Fruit fly (Drosophila melanogaster) whole organism, embryonic: ENCODE data around the gene CG13810.

Experiments used
- Ada2b ChIP-seq: fragments of 200-800 bp; sonication (Bioruptor generic); IDR thresholded peaks from 2 replicates; pipeline ENCODE4 v1.3.6; 2022; ENCODE audit warnings: missing biosample characterization, missing genetic modification characterization
- B-H1 ChIP-seq: fragments of 200-800 bp; sonication (Bioruptor generic); IDR thresholded peaks from 3 replicates; pipeline ENCODE4 v1.3.6; 2022; ENCODE audit warnings: missing biosample characterization, missing genetic modification characterization
- C15 ChIP-seq: fragments of 200-800 bp; sonication (Bioruptor generic); IDR thresholded peaks from 3 replicates; pipeline ENCODE4 v1.3.6; 2022; ENCODE audit warnings: missing biosample characterization, missing genetic modification characterization
- CG1024 ChIP-seq: fragments of 200-800 bp; sonication (Bioruptor generic); IDR thresholded peaks from 2 replicates; pipeline ENCODE4 v1.3.6; 2022; ENCODE audit warnings: missing biosample characterization, missing genetic modification characterization
- CG10321 ChIP-seq: fragments of 200-800 bp; sonication (Bioruptor generic); IDR thresholded peaks from 2 replicates; pipeline ENCODE4 v1.3.6; 2022; ENCODE audit warnings: missing biosample characterization, missing genetic modification characterization
- CG10366 ChIP-seq: fragments of 200-800 bp; sonication (Bioruptor generic); IDR thresholded peaks from 2 replicates; pipeline ENCODE4 v1.3.6; 2022; ENCODE audit warnings: missing biosample characterization, missing genetic modification characterization
- CG12659 ChIP-seq: fragments of 200-800 bp; sonication (Bioruptor generic); optimal IDR thresholded peaks from 3 replicates; lab custom pipeline; 2017; ENCODE audit warnings: mild to moderate bottlenecking, missing biosample characterization, missing genetic modification reagents, missing genetic modification characterization
- CG15269 ChIP-seq: fragments of 200-800 bp; sonication (Bioruptor generic); optimal IDR thresholded peaks from 2 replicates; lab custom pipeline; 2018; ENCODE audit warnings: missing biosample characterization, mild to moderate bottlenecking, missing genetic modification characterization, moderate library complexity
- CG17328 ChIP-seq: fragments of 200-800 bp; sonication (Bioruptor generic); IDR thresholded peaks from 2 replicates; pipeline ENCODE4 v1.3.6; 2022; ENCODE audit warnings: missing biosample characterization, missing genetic modification characterization
- CG18599 ChIP-seq: fragments of 200-800 bp; sonication (Bioruptor generic); optimal IDR thresholded peaks from 3 replicates; lab custom pipeline; 2017; ENCODE audit warnings: missing biosample characterization, missing genetic modification characterization, mild to moderate bottlenecking, moderate library complexity, missing genetic modification reagents
- CG2120 ChIP-seq: fragments of 200-800 bp; sonication (Bioruptor generic); optimal IDR thresholded peaks from 3 replicates; lab custom pipeline; 2016; ENCODE audit warnings: missing biosample characterization, missing genetic modification characterization
- CG2712 ChIP-seq: fragments of 200-800 bp; optimal IDR thresholded peaks from 3 replicates; lab custom pipeline; 2019; ENCODE audit warnings: missing biosample characterization, mild to moderate bottlenecking, missing genetic modification characterization, moderate library complexity
- CG32767 ChIP-seq: fragments of 200-800 bp; sonication (Bioruptor generic); IDR thresholded peaks from 2 replicates; pipeline ENCODE4 v1.3.6; 2022; ENCODE audit warnings: missing biosample characterization, missing genetic modification characterization
- CG6654 ChIP-seq: fragments of 200-800 bp; sonication (Bioruptor generic); optimal IDR thresholded peaks from 2 replicates; lab custom pipeline; 2017; ENCODE audit warnings: missing biosample characterization, mild to moderate bottlenecking, missing genetic modification characterization
- CG6854 ChIP-seq: fragments of 200-800 bp; sonication (Bioruptor generic); optimal IDR thresholded peaks from 3 replicates; lab custom pipeline; 2017; ENCODE audit warnings: missing biosample characterization, mild to moderate bottlenecking, missing genetic modification characterization
- CG7357 ChIP-seq: fragments of 200-800 bp; sonication (Bioruptor generic); IDR thresholded peaks from 3 replicates; pipeline ENCODE4 v1.3.6; 2022; ENCODE audit warnings: missing biosample characterization, missing genetic modification characterization
- Drgx ChIP-seq: fragments of 200-800 bp; sonication (Bioruptor generic); IDR thresholded peaks from 2 replicates; pipeline ENCODE4 v1.3.6; 2022; ENCODE audit warnings: missing biosample characterization, missing genetic modification characterization
- Fer1 ChIP-seq: fragments of 200-800 bp; sonication (Bioruptor generic); optimal IDR thresholded peaks from 2 replicates; lab custom pipeline; 2017; ENCODE audit warnings: missing biosample characterization, mild to moderate bottlenecking, missing genetic modification characterization
- Fer3 ChIP-seq: fragments of 200-800 bp; sonication (Bioruptor generic); optimal IDR thresholded peaks from 2 replicates; lab custom pipeline; 2018; ENCODE audit warnings: missing biosample characterization, mild to moderate bottlenecking, missing genetic modification characterization, moderate library complexity
- Gug ChIP-seq: fragments of 200-800 bp; sonication (Bioruptor generic); IDR thresholded peaks from 4 replicates; pipeline ENCODE4 v1.3.6; 2022; ENCODE audit warnings: missing biosample characterization, missing genetic modification characterization
- H2.0 ChIP-seq: fragments of 200-800 bp; sonication (Bioruptor generic); IDR thresholded peaks from 2 replicates; pipeline ENCODE4 v1.3.6; 2022; ENCODE audit warnings: missing biosample characterization, missing genetic modification characterization
- Hr39 ChIP-seq: fragments of >200 bp; optimal IDR thresholded peaks from 2 replicates; lab custom pipeline; 2017
- Hr51 ChIP-seq, 2 experiments: fragments of 200-800 bp; sonication (Bioruptor generic); optimal IDR thresholded peaks; 2 replicates in 1 of 2; 3 replicates in 1 of 2; lab custom pipeline; 2016 to 2018; ENCODE audit warnings: missing biosample characterization in 2 of 2, missing genetic modification characterization in 2 of 2, mild to moderate bottlenecking in 1 of 2, moderate library complexity in 1 of 2
- Lim3 ChIP-seq: fragments of 200-800 bp; sonication (Bioruptor generic); IDR thresholded peaks from 2 replicates; pipeline ENCODE4 v1.3.6; 2022; ENCODE audit warnings: missing biosample characterization, missing genetic modification characterization
- MESR4 ChIP-seq: fragments of 200-800 bp; sonication (Bioruptor generic); optimal IDR thresholded peaks from 2 replicates; lab custom pipeline; 2018; ENCODE audit warnings: missing biosample characterization, mild to moderate bottlenecking, missing genetic modification characterization, moderate library complexity
- Mrtf ChIP-seq: fragments of 200-800 bp; sonication (Bioruptor generic); IDR thresholded peaks from 3 replicates; pipeline ENCODE4 v1.3.6; 2022; ENCODE audit warnings: missing biosample characterization, missing genetic modification characterization
- Pdp1 ChIP-seq, 2 experiments: fragments of 200-800 bp; sonication (Bioruptor generic); optimal IDR thresholded peaks; 3 replicates each; lab custom pipeline; 2016; ENCODE audit warnings: missing biosample characterization in 2 of 2, missing genetic modification characterization in 2 of 2, mild to moderate bottlenecking in 1 of 2, moderate library complexity in 1 of 2
- Ptx1 ChIP-seq: fragments of 200-800 bp; sonication (Bioruptor generic); IDR thresholded peaks from 2 replicates; pipeline ENCODE4 v1.3.6; 2022; ENCODE audit warnings: missing biosample characterization, missing genetic modification characterization
- Rfx ChIP-seq: fragments of 200-800 bp; sonication (Bioruptor generic); IDR thresholded peaks from 2 replicates; pipeline ENCODE4 v1.3.6; 2022; ENCODE audit warnings: missing biosample characterization, missing genetic modification characterization
- br ChIP-seq: fragments of >200 bp; optimal IDR thresholded peaks from 2 replicates; lab custom pipeline; 2017
- cas ChIP-seq: fragments of 200-800 bp; sonication (Bioruptor generic); IDR thresholded peaks from 2 replicates; pipeline ENCODE4 v1.3.6; 2022; ENCODE audit warnings: missing biosample characterization, missing genetic modification characterization
- caup ChIP-seq: fragments of 200-800 bp; sonication (Bioruptor generic); optimal IDR thresholded peaks from 3 replicates; lab custom pipeline; 2017; ENCODE audit warnings: missing biosample characterization, mild to moderate bottlenecking, missing genetic modification characterization, moderate library complexity; ENCODE audit not compliant: severe bottlenecking
- cg ChIP-seq: fragments of 200-800 bp; sonication (Bioruptor generic); optimal IDR thresholded peaks from 3 replicates; lab custom pipeline; 2019; ENCODE audit warnings: missing biosample characterization, mild to moderate bottlenecking, missing genetic modification characterization, moderate library complexity
- dimm ChIP-seq: fragments of 200-800 bp; sonication (Bioruptor generic); IDR thresholded peaks from 2 replicates; pipeline ENCODE4 v1.3.6; 2022; ENCODE audit warnings: missing biosample characterization, missing genetic modification characterization
- dysf ChIP-seq: fragments of 200-800 bp; sonication (Bioruptor generic); IDR thresholded peaks from 3 replicates; pipeline ENCODE4 v1.3.6; 2022; ENCODE audit warnings: missing biosample characterization, missing genetic modification characterization
- ems ChIP-seq: fragments of 200-800 bp; sonication (Bioruptor generic); optimal IDR thresholded peaks from 3 replicates; lab custom pipeline; 2016; ENCODE audit warnings: missing biosample characterization, missing genetic modification characterization
- esg ChIP-seq: fragments of 200-800 bp; sonication (Bioruptor generic); conservative IDR thresholded peaks from 2 replicates; pipeline ENCODE4 v1.3.6; 2022; ENCODE audit warnings: missing biosample characterization, missing genetic modification characterization
- ind ChIP-seq: fragments of 200-800 bp; sonication (Bioruptor generic); optimal IDR thresholded peaks from 3 replicates; lab custom pipeline; 2016; ENCODE audit warnings: missing biosample characterization, missing genetic modification characterization
- pan ChIP-seq, 4 experiments: fragments of >200 bp in 3 of 4; fragments of 200-800 bp in 1 of 4; sonication (Bioruptor generic) in 1 of 4; optimal IDR thresholded peaks in 3 of 4; IDR thresholded peaks in 1 of 4; 2 replicates each; pipeline versions ENCODE4 v1.3.6 to Lab custom; 2017 to 2022; ENCODE audit warnings: missing biosample characterization in 2 of 4, missing genetic modification characterization in 2 of 4, mixed read lengths in 1 of 4
- pfk ChIP-seq: fragments of 200-800 bp; sonication (Bioruptor generic); optimal IDR thresholded peaks from 2 replicates; lab custom pipeline; 2018; ENCODE audit warnings: missing biosample characterization, mild to moderate bottlenecking, missing genetic modification characterization, moderate library complexity
- prd ChIP-seq, 3 experiments: fragments of >200 bp in 2 of 3; fragments of 200-800 bp in 1 of 3; sonication (Bioruptor generic) in 1 of 3; optimal IDR thresholded peaks in 2 of 3; IDR thresholded peaks in 1 of 3; 2 replicates in 2 of 3; 3 replicates in 1 of 3; pipeline versions ENCODE4 v1.3.6 to Lab custom; 2017 to 2022; ENCODE audit warnings: missing biosample characterization in 1 of 3, missing genetic modification characterization in 1 of 3
- row ChIP-seq: fragments of 200-800 bp; sonication (Bioruptor generic); IDR thresholded peaks from 3 replicates; pipeline ENCODE4 v1.3.6; 2022; ENCODE audit warnings: missing biosample characterization, missing genetic modification characterization
- sens ChIP-seq: fragments of 200-800 bp; sonication (Bioruptor generic); peaks from one replicate; lab custom pipeline; 2016; ENCODE audit warnings: missing biosample characterization, missing genetic modification characterization
- slbo ChIP-seq: fragments of 200-800 bp; sonication (Bioruptor generic); IDR thresholded peaks from 2 replicates; pipeline ENCODE4 v1.3.6; 2022; ENCODE audit warnings: missing biosample characterization, missing genetic modification characterization
- slp2 ChIP-seq: fragments of 200-800 bp; sonication (Bioruptor generic); optimal IDR thresholded peaks from 2 replicates; lab custom pipeline; 2016; ENCODE audit warnings: missing biosample characterization, missing genetic modification characterization
- sr ChIP-seq: fragments of 200-800 bp; sonication (Bioruptor generic); IDR thresholded peaks from 3 replicates; pipeline ENCODE4 v1.3.6; 2022; ENCODE audit warnings: missing biosample characterization, missing genetic modification characterization
- ssp ChIP-seq: fragments of 200-800 bp; sonication (Bioruptor generic); IDR thresholded peaks from 2 replicates; pipeline ENCODE4 v1.3.6; 2022; ENCODE audit warnings: missing biosample characterization, missing genetic modification characterization
- ttk ChIP-seq: fragments of 200-800 bp; sonication (Bioruptor generic); IDR thresholded peaks from 2 replicates; pipeline ENCODE4 v2.1.2; 2022; ENCODE audit warnings: missing biosample characterization, missing genetic modification characterization
- zfh2 ChIP-seq: fragments of 200-800 bp; sonication (Bioruptor generic); optimal IDR thresholded peaks from 2 replicates; lab custom pipeline; 2016; ENCODE audit warnings: missing biosample characterization, missing genetic modification characterization

CG13810 gene

DNA sequence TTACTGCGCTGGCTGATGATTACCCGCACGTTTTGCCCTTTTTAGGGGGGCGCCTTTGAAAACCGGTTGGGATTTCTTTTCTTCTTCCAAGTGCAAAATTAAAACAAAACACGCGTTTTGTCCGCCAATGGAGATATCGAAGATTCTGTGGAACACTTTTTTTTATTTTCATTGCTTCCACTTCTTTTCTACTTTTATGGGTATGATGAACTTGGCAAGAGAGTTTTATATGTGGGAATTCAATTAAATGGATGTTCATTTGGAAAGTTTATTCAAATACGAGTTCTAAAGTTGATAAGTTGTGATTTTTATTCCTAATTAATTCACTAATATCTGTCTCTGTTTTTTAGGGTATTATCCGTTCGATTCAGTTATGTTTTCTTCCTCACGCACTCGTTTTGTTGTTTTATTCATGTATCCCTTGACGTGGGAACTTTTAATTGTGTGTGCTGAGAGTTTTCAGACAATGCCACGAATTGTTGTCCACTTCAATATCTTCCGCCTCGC, 21.6 kb upstream of the CG13810 start (continued):
- TF ChIP-seq CG6854 (GFP tag; lab: Kevin White, UChicago) (no peak), Pdp1 (GFP tag; optimal IDR thresholded peaks at IDR 0.05; lab: Kevin White, UChicago) (peak in 1 of 2 experiments; percentile 24), Hr51 (GFP tag; optimal IDR thresholded peaks at IDR 0.05; lab: Kevin White, UChicago) (peak in 1 of 2 experiments; percentile 8), cg (GFP tag; lab: Kevin White, UChicago) (no peak), B-H1 (GFP tag; lab: Robert Waterston, UW) (peak; percentile 27; the same call in 2 of the 3 replicates), caup (no peak), br (no peak), C15 (GFP tag; lab: Robert Waterston, UW) (no peak), Ptx1 (GFP tag; lab: Robert Waterston, UW) (peak; percentile 72), CG1024 (GFP tag; lab: Robert Waterston, UW) (no peak), CG12659 (GFP tag; lab: Kevin White, UChicago) (no peak)

DNA sequence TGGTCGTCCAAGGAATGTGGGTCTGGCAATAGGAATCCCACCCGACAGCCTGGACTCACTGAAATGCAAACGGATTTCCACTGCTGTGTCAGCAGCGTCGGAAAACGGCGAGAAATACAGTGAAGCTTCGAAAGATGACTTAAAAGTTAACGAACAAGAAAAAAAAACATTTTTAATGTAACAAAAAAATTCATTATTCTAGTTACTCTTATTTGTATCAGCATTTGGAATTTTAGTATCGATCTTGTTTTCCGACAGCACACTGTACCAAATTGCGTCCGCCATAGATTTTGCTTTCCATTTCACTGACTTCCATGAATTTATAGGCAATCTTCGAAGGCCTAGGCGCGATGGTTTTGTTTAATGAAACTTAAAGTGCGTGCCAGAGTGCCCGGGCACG, 20.9 kb upstream of the CG13810 start:
- TF ChIP-seq row (GFP tag; lab: Robert Waterston, UW) (peak; percentile 60), Rfx (peak; percentile 56; the same call in 1 of the 2 replicates), Hr39 (no peak), prd (optimal IDR thresholded peaks at IDR 0.05; lab: Kevin White, UChicago) (no peak), prd (GFP tag; IDR thresholded peaks at IDR 0.05; lab: Robert Waterston, UW) (peak; percentile 65; the same call in 2 of the 3 replicates), Fer1 (GFP tag; lab: Kevin White, UChicago) (peak; percentile 4), slbo (peak; percentile 60), CG2712 (peak; percentile 16), dimm (GFP tag; lab: Robert Waterston, UW) (0 out of 2 replicates have a peak, but pooled peaks have one; percentile 6), pan (optimal IDR thresholded peaks at IDR 0.05; lab: Kevin White, UChicago) (no peak), pan (GFP tag; optimal IDR thresholded peaks at IDR 0.05 in 1 of 2, IDR thresholded peaks at IDR 0.05 in 1 of 2) (peak in 1 of 2 experiments; percentile 59), cas (GFP tag; lab: Robert Waterston, UW) (no peak), ssp (peak; percentile 25; the same call in 1 of the 2 replicates), CG2120 (GFP tag; lab: Kevin White, UChicago) (peak; percentile 35), Mrtf (GFP tag; lab: Robert Waterston, UW) (peak; percentile 53; the same call in 1 of the 3 replicates), CG10366 (peak; percentile 44; the same call in 1 of the 2 replicates), ttk (GFP tag; lab: Robert Waterston, UW) (peak; percentile 34), MESR4 (no peak), CG32767 (GFP tag; lab: Robert Waterston, UW) (0 out of 2 replicates have a peak, but pooled peaks have one; percentile 46), CG18599 (GFP tag; lab: Kevin White, UChicago) (peak; percentile 28), Gug (GFP tag; lab: Robert Waterston, UW) (peak; percentile 10; the same call in 1 of the 4 replicates), esg (GFP tag; lab: Robert Waterston, UW) (0 out of 2 replicates have a peak, but pooled peaks have one; percentile 17), CG7357 (GFP tag; lab: Robert Waterston, UW) (peak; percentile 41; the same call in 1 of the 3 replicates), dysf (GFP tag; lab: Robert Waterston, UW) (peak; percentile 64), zfh2 (no peak), CG17328 (GFP tag; lab: Robert Waterston, UW) (peak; percentile 59; the same call in 1 of the 2 replicates), ind (GFP tag; lab: Kevin White, UChicago) (peak; percentile 2), H2.0 (0 out of 2 replicates have a peak, but pooled peaks have one; percentile 31), CG10321 (no peak), ems (GFP tag; lab: Kevin White, UChicago) (no peak), sens (GFP tag; lab: Kevin White, UChicago) (peak; percentile 43), Lim3 (GFP tag; lab: Robert Waterston, UW) (no peak), Fer3 (peak; percentile 35), Ada2b (GFP tag; lab: Robert Waterston, UW) (peak; percentile 77), Drgx (0 out of 2 replicates have a peak, but pooled peaks have one; percentile 45), slp2 (no peak), sr (GFP tag; lab: Robert Waterston, UW) (no peak), pfk (GFP tag; lab: Kevin White, UChicago) (no peak), CG6654 (GFP tag; lab: Kevin White, UChicago) (no peak), CG15269 (tag; lab: Kevin White, UChicago) (peak; percentile 25)
